Worm (Caenorhabditis elegans): Measurements from ENCODE around the gene C07G1.15.

Gene C07G1.15

ce11 chrIV:8165950-8166349 is 3.8 kb upstream of the C07G1.15 start, which contains the start of gene B0218.7:
B0218.7 (minus strand) TSS chrIV:8166050.
- TF ChIP-seq jun-1 (tag; optimal IDR thresholded peaks at IDR 0.05), result no peak
- TF ChIP-seq sdz-12 (GFP tag; optimal IDR thresholded peaks at IDR 0.05), result no peak
- TF ChIP-seq snpc-1.2 (GFP tag; IDR thresholded peaks at IDR 0.05), result no peak
- no peak for TF ChIP-seq gei-8 (GFP tag; optimal IDR thresholded peaks at IDR 0.05)
- TF ChIP-seq spr-1 (tag; optimal IDR thresholded peaks at IDR 0.05), result no peak
- TF ChIP-seq F26F4.8 (GFP tag; conservative IDR thresholded peaks at IDR 0.05), result no peak
- TF ChIP-seq unc-39 (tag; optimal IDR thresholded peaks at IDR 0.05), result no peak
- TF ChIP-seq nhr-41 (GFP tag; IDR thresholded peaks at IDR 0.05), result no peak
- TF ChIP-seq php-3 (GFP tag; IDR thresholded peaks at IDR 0.05), result no peak
- no peak for TF ChIP-seq D1046.2 (GFP tag; IDR thresholded peaks at IDR 0.05)
- TF ChIP-seq mes-2 (tag; optimal IDR thresholded peaks at IDR 0.05; ENCODE audit: poor library complexity, severe bottlenecking), result no peak
- no peak for TF ChIP-seq nhr-25 (tag; optimal IDR thresholded peaks at IDR 0.05; ENCODE audit: borderline replicate concordance, insufficient read depth)
- TF ChIP-seq nhr-10 (tag; optimal IDR thresholded peaks at IDR 0.05), result no peak

DNA sequence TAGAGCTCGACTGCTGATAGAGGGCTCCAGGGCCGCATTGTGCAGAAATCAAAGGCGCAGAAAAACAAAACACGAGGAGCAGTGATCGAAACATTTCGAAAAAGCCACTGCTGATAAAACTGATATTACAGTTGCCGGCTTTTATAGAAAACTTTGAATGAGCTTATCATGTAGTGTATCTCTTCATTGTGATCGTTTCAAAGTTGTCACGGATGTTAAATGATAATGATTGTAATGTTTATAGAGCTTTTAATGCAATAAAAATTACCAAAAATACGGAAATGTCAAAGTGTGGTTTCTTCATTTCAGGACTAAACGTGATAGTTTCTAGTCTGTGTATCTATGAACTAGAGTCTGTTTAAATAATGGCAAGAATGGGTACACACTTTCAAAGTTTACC is 1.1 kb upstream of the C07G1.15 start, which contains the start of gene clec-52:
Gene clec-52, minus strand, starts transcription at position 101 of the 400 bp plus-strand sequence.
- TF ChIP-seq pqm-1 (tag; optimal IDR thresholded peaks at IDR 0.05) (peak; percentile 33), nhr-28 (tag; optimal IDR thresholded peaks at IDR 0.05) (peak; percentile 2), dve-1 (tag; optimal IDR thresholded peaks at IDR 0.05; ENCODE audit: insufficient read depth) (peak; percentile 9), hlh-30 (tag; optimal IDR thresholded peaks at IDR 0.05; ENCODE audit: insufficient read depth) (no peak)

ce11 chrIV:8170264-8170663 is 490 bp downstream of the C07G1.15 start:
- no peak for TF ChIP-seq nhr-11 (tag; optimal IDR thresholded peaks at IDR 0.05)
- TF ChIP-seq nhr-111 (GFP tag; optimal IDR thresholded peaks at IDR 0.05), result no peak
- peak; percentile 3 for TF ChIP-seq nhr-6 (tag; optimal IDR thresholded peaks at IDR 0.05)
- TF ChIP-seq mdl-1 (tag; optimal IDR thresholded peaks at IDR 0.05), result peak in 1 of 2 experiments; percentile 48
- TF ChIP-seq hlh-11 (tag; optimal IDR thresholded peaks at IDR 0.05), result peak; percentile 38
- peak; percentile 5 for TF ChIP-seq nhr-25 (tag; optimal IDR thresholded peaks at IDR 0.05; ENCODE audit: borderline replicate concordance, insufficient read depth)
- TF ChIP-seq dve-1 (tag; optimal IDR thresholded peaks at IDR 0.05; ENCODE audit: insufficient read depth), result peak; percentile 32
- TF ChIP-seq nhr-28 (tag; optimal IDR thresholded peaks at IDR 0.05), result peak; percentile 77
- 0 out of 2 replicates have a peak, but pooled peaks have one; percentile 7 for TF ChIP-seq hmg-1.1 (GFP tag; IDR thresholded peaks at IDR 0.05)

DNA sequence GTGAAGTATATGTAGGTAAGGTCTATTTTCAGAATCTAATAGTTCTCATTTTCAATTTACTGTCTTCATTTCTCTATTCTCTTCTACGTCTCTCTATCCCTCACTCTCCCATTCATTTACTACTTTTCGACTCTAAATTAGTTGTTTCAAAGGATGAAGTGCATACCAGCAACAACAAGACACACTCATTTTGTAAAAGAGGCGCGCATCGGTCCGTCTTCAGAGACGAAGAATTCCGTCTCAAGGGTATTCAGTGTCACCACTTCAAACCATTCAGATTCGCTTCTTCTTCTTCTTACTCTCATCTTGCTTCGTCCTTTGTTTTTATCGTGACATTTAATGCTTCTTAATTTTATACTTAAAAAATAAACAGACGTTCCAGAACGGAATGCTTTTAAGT is 1.6 kb downstream of the C07G1.15 start:
- TF ChIP-seq Y75B8A.6 (GFP tag; IDR thresholded peaks at IDR 0.05) (no peak), ctbp-1 (GFP tag; IDR thresholded peaks at IDR 0.05) (no peak), vab-7 (GFP tag; IDR thresholded peaks at IDR 0.05) (no peak), mxl-2 (GFP tag; conservative IDR thresholded peaks at IDR 0.05) (no peak), cey-2 (tag; optimal IDR thresholded peaks at IDR 0.05; ENCODE audit: borderline replicate concordance, insufficient read depth) (no peak), arid-1 (GFP tag; conservative IDR thresholded peaks at IDR 0.05) (no peak), T26A8.4 (GFP tag; IDR thresholded peaks at IDR 0.05) (no peak), F49E8.2 (tag; optimal IDR thresholded peaks at IDR 0.05; ENCODE audit: borderline replicate concordance) (no peak), F44E2.7 (GFP tag; IDR thresholded peaks at IDR 0.05) (no peak), madf-5 (GFP tag; IDR thresholded peaks at IDR 0.05) (no peak), jun-1 (tag; optimal IDR thresholded peaks at IDR 0.05) (no peak), R02D3.7 (tag; optimal IDR thresholded peaks at IDR 0.05) (no peak), spr-1 (tag; optimal IDR thresholded peaks at IDR 0.05) (no peak), nhr-102 (tag; optimal IDR thresholded peaks at IDR 0.05) (no peak), nhr-6 (tag; optimal IDR thresholded peaks at IDR 0.05) (no peak), nhr-41 (GFP tag; IDR thresholded peaks at IDR 0.05) (no peak), Y48G9A.11 (GFP tag; IDR thresholded peaks at IDR 0.05) (no peak), zfp-2 (tag; optimal IDR thresholded peaks at IDR 0.05) (no peak), F37D6.2 (tag; optimal IDR thresholded peaks at IDR 0.05) (no peak), lin-39 (tag; optimal IDR thresholded peaks at IDR 0.05) (no peak)

Data from whole organism, L4 larva.